Worm (Caenorhabditis elegans): ENCODE results near the gene nas-25.
A peak's percentile ranks its signal among the peaks of the same experiment; 100 is the strongest.

nas-25 gene

ce11 chrII:8825769-8826168, at the start of gene nas-25:
TSS of gene nas-25 (plus strand) at chrII:8826069.
- TF ChIP-seq nhr-237 (tag; optimal IDR thresholded peaks at IDR 0.05) (no peak), lsy-12 (tag; optimal IDR thresholded peaks at IDR 0.05) (no peak), nhr-12 (tag; optimal IDR thresholded peaks at IDR 0.05) (no peak), ceh-9 (tag; optimal IDR thresholded peaks at IDR 0.05) (no peak), eor-1 (tag; optimal IDR thresholded peaks at IDR 0.05) (no peak), ama-1 (optimal IDR thresholded peaks at IDR 0.05) (no peak), mml-1 (tag; optimal IDR thresholded peaks at IDR 0.05) (no peak), nhr-43 (tag; optimal IDR thresholded peaks at IDR 0.05; ENCODE audit: poor library complexity, severe bottlenecking) (no peak), jun-1 (tag; optimal IDR thresholded peaks at IDR 0.05) (no peak), elt-3 (tag; optimal IDR thresholded peaks at IDR 0.05) (no peak), ceh-28 (tag; optimal IDR thresholded peaks at IDR 0.05) (no peak), ztf-4 (tag; optimal IDR thresholded peaks at IDR 0.05) (no peak), R02D3.7 (tag; optimal IDR thresholded peaks at IDR 0.05) (no peak), fkh-10 (GFP tag; optimal IDR thresholded peaks at IDR 0.05) (no peak), skn-1 (tag; optimal IDR thresholded peaks at IDR 0.05) (no peak), fkh-2 (tag; optimal IDR thresholded peaks at IDR 0.05) (no peak), lin-39 (tag; optimal IDR thresholded peaks at IDR 0.05) (no peak)

ce11 chrII:8776504-8776903, 49.4 kb upstream of the nas-25 start:
- no peak for TF ChIP-seq pqm-1 (tag; optimal IDR thresholded peaks at IDR 0.05)
- no peak for TF ChIP-seq nhr-43 (tag; optimal IDR thresholded peaks at IDR 0.05; ENCODE audit: poor library complexity, severe bottlenecking)
- no peak for TF ChIP-seq pha-4 (tag; optimal IDR thresholded peaks at IDR 0.05)
- no peak for TF ChIP-seq fkh-10 (GFP tag; optimal IDR thresholded peaks at IDR 0.05)
- TF ChIP-seq egl-27 (tag; optimal IDR thresholded peaks at IDR 0.05) = no peak
- no peak for TF ChIP-seq mml-1 (tag; optimal IDR thresholded peaks at IDR 0.05)
- no peak for TF ChIP-seq skn-1 (tag; optimal IDR thresholded peaks at IDR 0.05)
- TF ChIP-seq sea-2 (GFP tag; optimal IDR thresholded peaks at IDR 0.05) = no peak
- TF ChIP-seq ZK546.5 (tag; optimal IDR thresholded peaks at IDR 0.05) = no peak
- TF ChIP-seq ceh-9 (tag; optimal IDR thresholded peaks at IDR 0.05) = no peak
- TF ChIP-seq unc-39 (tag; optimal IDR thresholded peaks at IDR 0.05) = no peak
- no peak for TF ChIP-seq daf-12 (tag; optimal IDR thresholded peaks at IDR 0.05)
- TF ChIP-seq lin-15B (tag; optimal IDR thresholded peaks at IDR 0.05) = no peak
- no peak for TF ChIP-seq nhr-237 (tag; optimal IDR thresholded peaks at IDR 0.05)

- TF ChIP-seq nhr-76 (tag; optimal IDR thresholded peaks at IDR 0.05) (no peak), nhr-43 (tag; optimal IDR thresholded peaks at IDR 0.05; ENCODE audit: poor library complexity, severe bottlenecking) (no peak)
These were observed 42.4 kb upstream of the nas-25 start, which contains the start of gene sgn-1 for ce11 chrII:8783451-8783967. TSS of gene sgn-1 (minus strand) at chrII:8783670.

- TF ChIP-seq unc-62 (GFP tag; optimal IDR thresholded peaks at IDR 0.05) (no peak), elt-3 (tag; optimal IDR thresholded peaks at IDR 0.05) (no peak), sea-2 (GFP tag; optimal IDR thresholded peaks at IDR 0.05) (no peak), lsy-12 (tag; optimal IDR thresholded peaks at IDR 0.05) (no peak), daf-12 (tag; optimal IDR thresholded peaks at IDR 0.05) (no peak), snpc-4 (tag; optimal IDR thresholded peaks at IDR 0.05) (no peak), nhr-23 (tag; optimal IDR thresholded peaks at IDR 0.05) (no peak), R02D3.7 (tag; optimal IDR thresholded peaks at IDR 0.05) (no peak), pha-4 (tag; optimal IDR thresholded peaks at IDR 0.05) (peak; percentile 38), fos-1 (tag; optimal IDR thresholded peaks at IDR 0.05) (no peak), ZK546.5 (tag; optimal IDR thresholded peaks at IDR 0.05) (no peak), skn-1 (tag; optimal IDR thresholded peaks at IDR 0.05) (no peak), egl-27 (tag; optimal IDR thresholded peaks at IDR 0.05) (no peak), ztf-4 (tag; optimal IDR thresholded peaks at IDR 0.05) (no peak), unc-39 (tag; optimal IDR thresholded peaks at IDR 0.05) (no peak), ceh-16 (tag; optimal IDR thresholded peaks at IDR 0.05) (no peak), nhr-12 (tag; optimal IDR thresholded peaks at IDR 0.05) (no peak), nhr-11 (tag; optimal IDR thresholded peaks at IDR 0.05) (no peak), egl-5 (tag; optimal IDR thresholded peaks at IDR 0.05) (no peak), ceh-28 (tag; optimal IDR thresholded peaks at IDR 0.05) (peak; percentile 9), nfya-1 (tag; optimal IDR thresholded peaks at IDR 0.05; ENCODE audit: insufficient read depth) (peak; percentile 81), lin-15B (tag; optimal IDR thresholded peaks at IDR 0.05) (no peak), hmg-11 (tag; optimal IDR thresholded peaks at IDR 0.05) (peak; percentile 57), nhr-43 (tag; optimal IDR thresholded peaks at IDR 0.05; ENCODE audit: poor library complexity, severe bottlenecking) (peak; percentile 13), nhr-237 (tag; optimal IDR thresholded peaks at IDR 0.05) (no peak), ztf-11 (tag; optimal IDR thresholded peaks at IDR 0.05) (no peak), nhr-28 (tag; optimal IDR thresholded peaks at IDR 0.05) (no peak), nhr-67 (tag; optimal IDR thresholded peaks at IDR 0.05) (no peak), ama-1 (optimal IDR thresholded peaks at IDR 0.05) (peak; percentile 94), mml-1 (tag; optimal IDR thresholded peaks at IDR 0.05) (no peak), lin-39 (tag; optimal IDR thresholded peaks at IDR 0.05) (peak; percentile 67), eor-1 (tag; optimal IDR thresholded peaks at IDR 0.05) (no peak), fkh-10 (GFP tag; optimal IDR thresholded peaks at IDR 0.05) (no peak), nhr-25 (tag; optimal IDR thresholded peaks at IDR 0.05) (no peak), elt-2 (tag; optimal IDR thresholded peaks at IDR 0.05) (peak; percentile 29), fkh-2 (tag; optimal IDR thresholded peaks at IDR 0.05) (no peak), ceh-9 (tag; optimal IDR thresholded peaks at IDR 0.05) (no peak), ceh-82 (tag; optimal IDR thresholded peaks at IDR 0.05) (no peak)
These were observed 41.5 kb upstream of the nas-25 start for ce11 chrII:8784235-8784928.
